Fruit fly (Drosophila melanogaster) whole organism, adult: ENCODE results near the gene Wnt6.

Source experiments
- CG11617 ChIP-seq: fragments of 200-800 bp; sonication (Bioruptor generic); optimal IDR thresholded peaks from 2 replicates; lab custom pipeline; 2017; ENCODE audit warnings: mild to moderate bottlenecking, missing biosample characterization, missing genetic modification reagents, missing genetic modification characterization
- CG12768 ChIP-seq: fragments of 200-800 bp; sonication (Bioruptor generic); optimal IDR thresholded peaks from 2 replicates; lab custom pipeline; 2017; ENCODE audit warnings: missing biosample characterization, missing genetic modification characterization, mild to moderate bottlenecking, moderate library complexity, missing genetic modification reagents
- CG14711 ChIP-seq: fragments of 200-800 bp; sonication (Bioruptor generic); optimal IDR thresholded peaks from 2 replicates; lab custom pipeline; 2018; ENCODE audit warnings: missing biosample characterization, mild to moderate bottlenecking, missing genetic modification characterization, moderate library complexity
- CG1620 ChIP-seq: fragments of 200-800 bp; sonication (Bioruptor generic); optimal IDR thresholded peaks from 2 replicates; lab custom pipeline; 2016; ENCODE audit warnings: missing biosample characterization, missing genetic modification characterization
- CG33017 ChIP-seq: fragments of 200-800 bp; sonication (Bioruptor generic); optimal IDR thresholded peaks from 2 replicates; lab custom pipeline; 2018; ENCODE audit warnings: missing biosample characterization, mild to moderate bottlenecking, missing genetic modification characterization, moderate library complexity
- CG5204 ChIP-seq: fragments of 200-800 bp; sonication (Bioruptor generic); optimal IDR thresholded peaks from 2 replicates; lab custom pipeline; 2016; ENCODE audit warnings: missing biosample characterization, missing genetic modification characterization
- CG7045 ChIP-seq: fragments of 200-800 bp; sonication (Bioruptor generic); optimal IDR thresholded peaks from 2 replicates; lab custom pipeline; 2017; ENCODE audit warnings: missing biosample characterization, mild to moderate bottlenecking, missing genetic modification characterization
- CG7101 ChIP-seq: fragments of 200-800 bp; sonication (Bioruptor generic); optimal IDR thresholded peaks from 2 replicates; lab custom pipeline; 2018; ENCODE audit warnings: missing biosample characterization, mild to moderate bottlenecking, missing genetic modification characterization, moderate library complexity
- Clk ChIP-seq: fragments of 200-800 bp; sonication (Bioruptor generic); optimal IDR thresholded peaks from 2 replicates; lab custom pipeline; 2017; ENCODE audit warnings: missing biosample characterization, missing genetic modification characterization
- Crg-1 ChIP-seq: fragments of 200-800 bp; sonication (Bioruptor generic); optimal IDR thresholded peaks from 2 replicates; lab custom pipeline; 2016; ENCODE audit warnings: missing biosample characterization, missing genetic modification characterization
- Hr96 ChIP-seq: fragments of 200-800 bp; sonication (Bioruptor generic); optimal IDR thresholded peaks from 2 replicates; lab custom pipeline; 2016; ENCODE audit warnings: missing biosample characterization, missing genetic modification characterization
- Mnt ChIP-seq: fragments of 200-800 bp; sonication (Bioruptor generic); optimal IDR thresholded peaks from 2 replicates; lab custom pipeline; 2016; ENCODE audit warnings: missing biosample characterization, mild to moderate bottlenecking, missing genetic modification characterization
- bab1 ChIP-seq: fragments of 200-800 bp; sonication (Bioruptor generic); optimal IDR thresholded peaks from 3 replicates; lab custom pipeline; 2019; ENCODE audit warnings: missing biosample characterization, mild to moderate bottlenecking, missing genetic modification characterization, moderate library complexity
- cic ChIP-seq: fragments of 200-800 bp; sonication (Bioruptor generic); optimal IDR thresholded peaks from 2 replicates; lab custom pipeline; 2017; ENCODE audit warnings: missing biosample characterization, mild to moderate bottlenecking, missing genetic modification characterization, moderate library complexity
- cnc ChIP-seq, 2 experiments: fragments of >200 bp; optimal IDR thresholded peaks; 2 replicates each; lab custom pipeline; 2017
- kay ChIP-seq: fragments of 200-800 bp; sonication (Bioruptor generic); peaks from one replicate; lab custom pipeline; 2016; ENCODE audit warnings: missing biosample characterization, missing genetic modification characterization, borderline replicate concordance
- ovo ChIP-seq: fragments of 200-800 bp; sonication (Bioruptor generic); optimal IDR thresholded peaks from 2 replicates; lab custom pipeline; 2016; ENCODE audit warnings: missing biosample characterization, missing genetic modification characterization
- pad ChIP-seq: fragments of 200-800 bp; sonication (Bioruptor generic); optimal IDR thresholded peaks from 3 replicates; lab custom pipeline; 2017; ENCODE audit warnings: missing biosample characterization, missing genetic modification characterization, mild to moderate bottlenecking, moderate library complexity, missing genetic modification reagents
- tj ChIP-seq: fragments of 200-800 bp; sonication (Bioruptor generic); optimal IDR thresholded peaks from 3 replicates; lab custom pipeline; 2017; ENCODE audit warnings: missing biosample characterization, mild to moderate bottlenecking, missing genetic modification characterization, moderate library complexity
- toe ChIP-seq: fragments of 200-800 bp; sonication (Bioruptor generic); optimal IDR thresholded peaks from 2 replicates; lab custom pipeline; 2016; ENCODE audit warnings: missing biosample characterization, missing genetic modification characterization

Gene Wnt6

DNA sequence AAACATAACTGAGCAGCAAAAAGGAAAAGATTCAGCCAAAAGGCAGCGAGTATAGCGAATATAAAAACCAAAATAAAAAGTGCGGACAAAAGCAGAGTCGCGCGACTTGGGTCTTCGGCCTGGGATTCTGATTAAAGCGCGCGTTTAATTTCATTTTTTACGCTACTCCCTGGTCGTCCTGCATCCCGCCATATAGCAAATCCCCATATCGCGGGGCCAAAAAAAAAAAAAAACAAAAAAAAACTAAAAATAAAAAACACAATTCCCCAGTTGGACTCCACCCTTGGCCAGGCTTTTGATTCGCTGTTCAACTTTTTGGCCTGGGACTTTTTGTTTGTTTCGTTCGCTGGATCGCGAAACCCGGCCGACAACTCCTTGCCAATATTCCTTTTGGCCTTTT lies 669 bp downstream of the Wnt6 start:
- no peak for TF ChIP-seq toe (GFP tag; lab: Kevin White, UChicago)
- no peak for TF ChIP-seq CG14711 (tag; lab: Kevin White, UChicago)
- no peak for TF ChIP-seq CG1620 (GFP tag; lab: Kevin White, UChicago)
- no peak for TF ChIP-seq Mnt (GFP tag; lab: Kevin White, UChicago)
- no peak for TF ChIP-seq kay (GFP tag; lab: Kevin White, UChicago)
- no peak for TF ChIP-seq Hr96
- TF ChIP-seq pad (GFP tag; lab: Kevin White, UChicago), result no peak
- no peak for TF ChIP-seq CG12768
- TF ChIP-seq Crg-1 (GFP tag; lab: Kevin White, UChicago), result no peak
- no peak for TF ChIP-seq CG11617
- TF ChIP-seq CG7101 (tag; lab: Kevin White, UChicago), result no peak
- TF ChIP-seq CG7045 (GFP tag; lab: Kevin White, UChicago), result no peak
- no peak for TF ChIP-seq CG33017
- no peak for TF ChIP-seq CG5204 (GFP tag; lab: Kevin White, UChicago)
- TF ChIP-seq cnc (optimal IDR thresholded peaks at IDR 0.05; lab: Kevin White, UChicago), result no peak
- no peak for TF ChIP-seq tj (GFP tag; lab: Kevin White, UChicago)

DNA sequence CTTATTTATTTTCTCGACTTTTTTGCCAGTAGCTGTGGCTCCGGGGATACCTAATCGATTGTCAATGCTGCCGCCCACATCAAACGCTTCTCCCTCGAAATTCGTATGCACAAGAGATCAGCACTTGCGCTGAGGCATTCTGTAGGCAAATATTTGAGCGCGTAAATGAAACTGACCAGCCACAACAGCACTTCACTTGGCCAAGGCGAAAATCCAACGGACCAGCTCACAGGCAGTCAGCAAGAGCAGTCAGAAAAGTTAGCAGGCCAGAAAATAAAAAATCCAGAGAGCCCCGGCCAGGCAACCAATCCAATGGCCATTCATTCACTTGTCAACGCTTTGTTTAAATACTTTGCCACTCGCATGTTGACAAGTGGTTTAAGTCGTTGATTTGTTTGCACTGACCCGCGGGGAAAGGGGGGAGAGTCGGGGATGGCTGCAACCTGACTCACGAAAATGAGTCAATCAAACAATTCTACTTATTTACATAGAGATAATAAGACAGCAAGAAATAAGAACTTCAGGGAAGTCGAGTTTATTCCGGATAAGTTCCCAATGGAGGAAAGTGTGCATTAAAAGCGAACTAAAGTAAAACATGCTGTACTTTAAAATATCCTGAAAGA lies 6.0 kb downstream of the Wnt6 start:
- TF ChIP-seq ovo (GFP tag; lab: Kevin White, UChicago) (no peak), CG1620 (GFP tag; lab: Kevin White, UChicago) (no peak), toe (GFP tag; lab: Kevin White, UChicago) (no peak), pad (GFP tag; lab: Kevin White, UChicago) (no peak), CG14711 (tag; lab: Kevin White, UChicago) (no peak), Mnt (GFP tag; lab: Kevin White, UChicago) (no peak), cic (GFP tag; lab: Kevin White, UChicago) (no peak), CG5204 (GFP tag; lab: Kevin White, UChicago) (no peak), CG7045 (GFP tag; lab: Kevin White, UChicago) (no peak), Crg-1 (GFP tag; lab: Kevin White, UChicago) (no peak), cnc (optimal IDR thresholded peaks at IDR 0.05; lab: Kevin White, UChicago) (no peak), Hr96 (no peak), CG12768 (no peak), CG33017 (no peak)

- TF ChIP-seq CG11617, result no peak
- no peak for TF ChIP-seq pad (GFP tag; lab: Kevin White, UChicago)
- no peak for TF ChIP-seq CG12768
- no peak for TF ChIP-seq tj (GFP tag; lab: Kevin White, UChicago)
- TF ChIP-seq cnc (optimal IDR thresholded peaks at IDR 0.05; lab: Kevin White, UChicago), result no peak
- TF ChIP-seq CG5204 (GFP tag; lab: Kevin White, UChicago), result no peak
- TF ChIP-seq Clk, result no peak
- TF ChIP-seq CG1620 (GFP tag; lab: Kevin White, UChicago), result no peak
- TF ChIP-seq CG7045 (GFP tag; lab: Kevin White, UChicago), result no peak
- TF ChIP-seq ovo (GFP tag; lab: Kevin White, UChicago), result no peak
These were observed 6.6 kb downstream of the Wnt6 start for dm6 chr2L:7340139-7340538.

dm6 chr2L:7352775-7353187 lies 19.3 kb downstream of the Wnt6 start:
- no peak for TF ChIP-seq cnc (optimal IDR thresholded peaks at IDR 0.05; lab: Kevin White, UChicago)
- TF ChIP-seq toe (GFP tag; lab: Kevin White, UChicago), result no peak
- no peak for TF ChIP-seq Crg-1 (GFP tag; lab: Kevin White, UChicago)
- TF ChIP-seq CG12768, result no peak
- TF ChIP-seq Hr96, result no peak
- no peak for TF ChIP-seq CG14711 (tag; lab: Kevin White, UChicago)
- TF ChIP-seq CG7045 (GFP tag; lab: Kevin White, UChicago), result no peak
- no peak for TF ChIP-seq Mnt (GFP tag; lab: Kevin White, UChicago)
- no peak for TF ChIP-seq bab1 (GFP tag; lab: Kevin White, UChicago)
- TF ChIP-seq Clk, result no peak
- TF ChIP-seq CG7101 (tag; lab: Kevin White, UChicago), result no peak

DNA sequence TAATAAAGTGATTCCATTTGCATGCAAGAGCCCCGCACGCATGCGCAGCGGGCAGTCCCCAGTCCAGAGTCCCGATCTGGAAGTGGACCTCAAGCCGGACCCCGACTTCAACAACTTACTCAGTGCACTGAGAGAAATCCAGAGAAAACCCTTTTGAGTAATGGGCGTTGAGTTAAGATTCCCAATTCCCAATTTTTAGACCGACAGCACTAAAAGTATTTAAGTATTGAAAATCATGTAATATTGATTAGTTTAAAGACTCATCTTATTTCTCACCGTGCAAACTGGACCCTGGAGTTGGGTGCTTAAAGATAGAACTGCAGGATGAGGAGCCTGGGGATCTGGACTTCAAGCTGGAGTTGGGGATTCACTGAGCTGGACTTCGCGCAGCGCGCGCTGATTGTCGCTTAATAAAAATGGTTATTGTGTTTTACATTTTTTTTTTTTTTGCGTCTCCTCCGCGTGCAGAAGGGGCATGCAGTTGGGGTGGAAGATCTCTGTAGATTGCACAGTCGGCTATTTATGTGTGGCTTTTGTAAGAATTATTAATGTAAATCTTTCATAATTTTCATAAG lies 24.6 kb downstream of the Wnt6 start:
- TF ChIP-seq CG14711 (tag; lab: Kevin White, UChicago) (no peak), CG11617 (no peak), CG33017 (no peak), pad (GFP tag; lab: Kevin White, UChicago) (no peak), CG12768 (no peak), Clk (no peak), bab1 (GFP tag; lab: Kevin White, UChicago) (no peak), CG1620 (GFP tag; lab: Kevin White, UChicago) (no peak), CG5204 (GFP tag; lab: Kevin White, UChicago) (no peak)

- no peak for TF ChIP-seq Mnt (GFP tag; lab: Kevin White, UChicago)
These were observed 25.3 kb downstream of the Wnt6 start for dm6 chr2L:7358788-7359187.

DNA sequence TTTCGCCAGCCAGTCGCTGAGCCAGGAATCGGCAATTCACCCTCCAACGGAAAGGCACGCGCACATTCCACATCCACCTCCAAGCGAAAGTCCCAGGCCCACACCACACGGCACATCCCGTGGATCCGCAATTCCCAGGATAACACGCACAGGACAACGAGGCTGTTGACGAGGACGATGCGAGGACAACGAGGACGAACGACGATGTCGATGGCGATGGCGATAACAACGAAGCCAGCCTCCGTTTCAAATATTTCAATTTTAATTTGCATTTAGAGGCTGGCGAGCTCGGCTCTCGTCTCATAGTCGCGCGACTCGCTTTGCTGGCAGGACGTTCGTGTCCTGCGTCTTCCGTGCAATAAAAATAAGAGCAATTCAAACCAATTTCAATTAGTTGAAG lies 29.6 kb downstream of the Wnt6 start, which contains the start of gene Wnt10:
TSS of gene Wnt10 (plus strand) at position 301 of the 400 bp plus-strand sequence.
- no peak for TF ChIP-seq pad (GFP tag; lab: Kevin White, UChicago)
- no peak for TF ChIP-seq tj (GFP tag; lab: Kevin White, UChicago)
- TF ChIP-seq bab1 (GFP tag; lab: Kevin White, UChicago), result no peak
- TF ChIP-seq CG12768, result no peak
- TF ChIP-seq Clk, result no peak
- no peak for TF ChIP-seq ovo (GFP tag; lab: Kevin White, UChicago)
- TF ChIP-seq Hr96, result no peak
- no peak for TF ChIP-seq Mnt (GFP tag; lab: Kevin White, UChicago)
- no peak for TF ChIP-seq cnc (optimal IDR thresholded peaks at IDR 0.05; lab: Kevin White, UChicago)
- no peak for TF ChIP-seq CG5204 (GFP tag; lab: Kevin White, UChicago)
- no peak for TF ChIP-seq CG14711 (tag; lab: Kevin White, UChicago)
- TF ChIP-seq CG11617, result no peak
- no peak for TF ChIP-seq toe (GFP tag; lab: Kevin White, UChicago)
- TF ChIP-seq kay (GFP tag; lab: Kevin White, UChicago), result no peak
- no peak for TF ChIP-seq CG33017
- TF ChIP-seq CG7045 (GFP tag; lab: Kevin White, UChicago), result no peak
- no peak for TF ChIP-seq CG1620 (GFP tag; lab: Kevin White, UChicago)
- no peak for TF ChIP-seq CG7101 (tag; lab: Kevin White, UChicago)
- TF ChIP-seq cic (GFP tag; lab: Kevin White, UChicago), result no peak
